Fruit fly (Drosophila melanogaster): ENCODE data around the gene gzl.

gzl gene

DNA sequence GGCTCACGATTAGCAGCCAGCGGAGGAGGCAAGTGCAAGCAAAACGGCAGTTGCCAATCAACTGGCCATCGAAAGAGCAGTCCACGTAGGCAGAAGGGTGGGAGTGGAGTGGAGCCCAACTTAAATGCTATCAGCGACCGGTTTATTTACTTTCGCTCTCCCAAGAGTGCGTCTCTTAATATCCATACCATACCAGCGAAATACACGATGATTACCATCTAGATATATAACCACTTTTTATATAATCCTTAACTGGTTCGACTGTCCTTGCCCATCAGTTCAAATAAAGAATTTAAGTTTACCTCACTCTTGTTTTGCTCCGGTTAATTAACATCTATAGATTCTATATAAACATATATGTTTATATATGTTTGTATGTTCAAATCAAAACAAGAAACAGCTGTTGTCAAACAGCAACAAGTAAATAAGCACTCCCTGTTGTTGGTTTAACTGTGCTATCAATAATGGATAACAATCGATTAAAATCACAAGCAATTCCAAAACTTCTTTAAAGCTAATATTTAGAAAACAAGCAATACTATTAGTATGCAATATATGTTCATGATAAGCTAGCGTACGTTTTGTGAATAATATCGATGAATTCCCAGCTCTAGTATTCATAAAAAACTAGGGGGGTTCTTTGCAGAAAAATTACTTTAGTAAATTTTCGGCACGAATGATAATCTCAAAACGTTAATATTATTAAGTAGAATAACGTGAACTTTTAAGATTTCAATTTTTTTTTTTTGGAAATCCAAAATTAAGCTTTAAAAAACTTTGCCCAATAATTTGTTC lies 9.0 kb upstream of the gzl start (continued):
- no peak for TF ChIP-seq CG8359 (GFP tag; optimal IDR thresholded peaks at IDR 0.05; ENCODE audit: borderline replicate concordance)
- no peak for TF ChIP-seq vfl (GFP tag; optimal IDR thresholded peaks at IDR 0.05)
- peak; percentile 48 for TF ChIP-seq CG6813 (GFP tag; optimal IDR thresholded peaks at IDR 0.05)
- no peak for TF ChIP-seq org-1 (GFP tag; optimal IDR thresholded peaks at IDR 0.05)
- TF ChIP-seq CG12391 (tag; optimal IDR thresholded peaks at IDR 0.05), result peak; percentile 54
- peak; percentile 50 for TF ChIP-seq CG1647 (GFP tag; optimal IDR thresholded peaks at IDR 0.05)
- peak; percentile 3 for TF ChIP-seq CG8281 (tag; optimal IDR thresholded peaks at IDR 0.05)
- peak; percentile 35 for TF ChIP-seq CG17359 (tag; optimal IDR thresholded peaks at IDR 0.05)
- peak; percentile 27; the same call in 1 of the 2 replicates for TF ChIP-seq CG31441 (GFP tag; IDR thresholded peaks at IDR 0.05)
- peak; percentile 66 for TF ChIP-seq CG15269 (tag; optimal IDR thresholded peaks at IDR 0.05)
- no peak for TF ChIP-seq wor (GFP tag; IDR thresholded peaks at IDR 0.05)
- TF ChIP-seq unc-4 (GFP tag; IDR thresholded peaks at IDR 0.05; ENCODE audit: partially characterized antibody), result peak; percentile 56
- TF ChIP-seq pan (optimal IDR thresholded peaks at IDR 0.05), result no peak
- no peak for TF ChIP-seq pan (GFP tag; optimal IDR thresholded peaks at IDR 0.05 in 1 of 2, IDR thresholded peaks at IDR 0.05 in 1 of 2)
- TF ChIP-seq inv (GFP tag; IDR thresholded peaks at IDR 0.05; ENCODE audit: partially characterized antibody), result no peak
- no peak; the same call in 2 of the 3 replicates for TF ChIP-seq otp (GFP tag; IDR thresholded peaks at IDR 0.05)
- no peak for TF ChIP-seq Sry-β (GFP tag; optimal IDR thresholded peaks at IDR 0.05)
- TF ChIP-seq row (GFP tag; IDR thresholded peaks at IDR 0.05), result peak; percentile 77
- TF ChIP-seq ato (GFP tag; IDR thresholded peaks at IDR 0.05; ENCODE audit: partially characterized antibody), result no peak
- peak; percentile 15 for TF ChIP-seq Six4 (GFP tag; optimal IDR thresholded peaks at IDR 0.05)
- TF ChIP-seq salm (tag; optimal IDR thresholded peaks at IDR 0.05), result no peak
- TF ChIP-seq CG13296 (GFP tag; optimal IDR thresholded peaks at IDR 0.05), result peak; percentile 72
- no peak for TF ChIP-seq H15 (GFP tag; IDR thresholded peaks at IDR 0.05)
- TF ChIP-seq amos (GFP tag; IDR thresholded peaks at IDR 0.05; ENCODE audit: partially characterized antibody), result no peak
- TF ChIP-seq gro (GFP tag; optimal IDR thresholded peaks at IDR 0.05), result peak; percentile 62
- no peak for TF ChIP-seq Ets97D (GFP tag; optimal IDR thresholded peaks at IDR 0.05)
- TF ChIP-seq danr (GFP tag; IDR thresholded peaks at IDR 0.05), result peak; percentile 29; the same call in 1 of the 2 replicates
- TF ChIP-seq unpg (GFP tag; optimal IDR thresholded peaks at IDR 0.05), result peak; percentile 40
- no peak for TF ChIP-seq CG16813 (GFP tag; IDR thresholded peaks at IDR 0.05; ENCODE audit: partially characterized antibody)
- no peak for TF ChIP-seq pb (GFP tag; optimal IDR thresholded peaks at IDR 0.05)
- TF ChIP-seq HLH54F (GFP tag; optimal IDR thresholded peaks at IDR 0.05), result no peak
- TF ChIP-seq CG1602 (GFP tag; optimal IDR thresholded peaks at IDR 0.05), result peak; percentile 37
- TF ChIP-seq insv (GFP tag; optimal IDR thresholded peaks at IDR 0.05), result peak in 1 of 2 experiments; percentile 45
- TF ChIP-seq vvl (GFP tag; IDR thresholded peaks at IDR 0.05), result peak; percentile 59; the same call in 1 of the 2 replicates
- no peak for TF ChIP-seq CG10274 (GFP tag; optimal IDR thresholded peaks at IDR 0.05)
- no peak for TF ChIP-seq CG12236 (GFP tag; optimal IDR thresholded peaks at IDR 0.05)
- peak; percentile 47 for TF ChIP-seq CG1603 (tag; optimal IDR thresholded peaks at IDR 0.05)
- TF ChIP-seq HLHmδ (GFP tag; optimal IDR thresholded peaks at IDR 0.05), result no peak
- no peak for TF ChIP-seq tin (GFP tag; optimal IDR thresholded peaks at IDR 0.05)
- TF ChIP-seq E2f1 (GFP tag; IDR thresholded peaks at IDR 0.05), result peak; percentile 33; the same call in 1 of the 2 replicates
- TF ChIP-seq B-H1 (GFP tag; IDR thresholded peaks at IDR 0.05), result no peak; the same call in 2 of the 3 replicates
- TF ChIP-seq CG14965 (GFP tag; optimal IDR thresholded peaks at IDR 0.05; ENCODE audit: borderline replicate concordance), result no peak
- TF ChIP-seq sim (GFP tag; IDR thresholded peaks at IDR 0.05), result 0 out of 2 replicates have a peak, but pooled peaks have one; percentile 7
- TF ChIP-seq nmo (GFP tag; optimal IDR thresholded peaks at IDR 0.05), result peak; percentile 21
- TF ChIP-seq phol (tag; optimal IDR thresholded peaks at IDR 0.05), result peak; percentile 22
- TF ChIP-seq ken (GFP tag; IDR thresholded peaks at IDR 0.05), result no peak
- no peak for TF ChIP-seq CG11560 (tag; IDR thresholded peaks at IDR 0.05)
- TF ChIP-seq CG34376 (GFP tag; optimal IDR thresholded peaks at IDR 0.05), result peak; percentile 67
